Worm (Caenorhabditis elegans) whole organism, young adult: Measurements from ENCODE around the gene hsp-3.

ENCODE experiments used
- B0019.2 ChIP-seq: fragments of 200-800 bp; sonication (Bioruptor generic); conservative IDR thresholded peaks from 2 replicates; pipeline ENCODE4 v1.3.6; 2022; ENCODE audit warnings: missing genetic modification reagents, missing genetic modification characterization, missing compliant biosample characterization
- B0261.1 ChIP-seq: sonication (generic microtip); optimal IDR thresholded peaks from 2 replicates; lab custom pipeline; 2016; ENCODE audit warnings: mild to moderate bottlenecking, missing genetic modification characterization, moderate library complexity, missing compliant biosample characterization
- C06A6.2 ChIP-seq: fragments of 200-800 bp; sonication (Bioruptor generic); conservative IDR thresholded peaks from 2 replicates; pipeline ENCODE4 v1.3.6; 2022; ENCODE audit warnings: missing genetic modification characterization, missing compliant biosample characterization
- D2030.7 ChIP-seq: fragments of 200-800 bp; sonication (Bioruptor generic); IDR thresholded peaks from 2 replicates; pipeline ENCODE4 v1.3.6; 2022; ENCODE audit warnings: missing genetic modification reagents, missing genetic modification characterization, missing compliant biosample characterization
- F23B12.7 ChIP-seq: sonication (generic microtip); optimal IDR thresholded peaks from 2 replicates; lab custom pipeline; 2017; ENCODE audit warnings: missing genetic modification characterization, mild to moderate bottlenecking, missing compliant biosample characterization, antibody characterized with exemption, moderate library complexity; ENCODE audit not compliant: insufficient read depth
- F39B2.1 ChIP-seq: fragments of 200-800 bp; sonication (Bioruptor generic); IDR thresholded peaks from 2 replicates; pipeline ENCODE4 v1.3.6; 2022; ENCODE audit warnings: missing genetic modification reagents, missing genetic modification characterization, missing compliant biosample characterization
- F49E8.2 ChIP-seq: sonication (generic microtip); optimal IDR thresholded peaks from 3 replicates; lab custom pipeline; 2017; ENCODE audit warnings: missing genetic modification characterization, mild to moderate bottlenecking, missing compliant biosample characterization, antibody characterized with exemption, moderate library complexity; ENCODE audit not compliant: insufficient read depth
- F55B11.4 ChIP-seq: sonication (generic microtip); optimal IDR thresholded peaks from 2 replicates; lab custom pipeline; 2016; ENCODE audit warnings: missing compliant biosample characterization, missing genetic modification characterization, borderline replicate concordance; ENCODE audit not compliant: insufficient read depth
- F57A8.1 ChIP-seq: fragments of 200-800 bp; sonication (Bioruptor generic); optimal IDR thresholded peaks from 2 replicates; lab custom pipeline; 2018; ENCODE audit warnings: mild to moderate bottlenecking, missing genetic modification characterization, moderate library complexity, missing compliant biosample characterization
- F57C9.4 ChIP-seq: sonication (generic microtip); optimal IDR thresholded peaks from 2 replicates; lab custom pipeline; 2017; ENCODE audit warnings: mild to moderate bottlenecking, missing genetic modification characterization, missing compliant biosample characterization
- Y53F4B.3 ChIP-seq: fragments of 200-800 bp; sonication (Bioruptor generic); IDR thresholded peaks from 2 replicates; pipeline ENCODE4 v1.3.6; 2022; ENCODE audit warnings: missing genetic modification reagents, missing genetic modification characterization, missing compliant biosample characterization
- Y53G8AR.9 ChIP-seq: fragments of 200-800 bp; sonication (Bioruptor generic); conservative IDR thresholded peaks from 2 replicates; pipeline ENCODE4 v1.3.6; 2022; ENCODE audit warnings: missing genetic modification reagents, missing genetic modification characterization, missing compliant biosample characterization
- Y79H2A.3 ChIP-seq: fragments of 200-800 bp; sonication (Bioruptor generic); conservative IDR thresholded peaks from 2 replicates; pipeline ENCODE4 v1.3.6; 2022; ENCODE audit warnings: missing genetic modification reagents, missing genetic modification characterization, missing compliant biosample characterization
- attf-3 ChIP-seq: fragments of 200-800 bp; sonication (Bioruptor generic); conservative IDR thresholded peaks from 2 replicates; pipeline ENCODE4 v1.3.6; 2022; ENCODE audit warnings: missing genetic modification reagents, missing genetic modification characterization, missing compliant biosample characterization
- attf-5 ChIP-seq: fragments of 200-800 bp; sonication (Bioruptor generic); optimal IDR thresholded peaks from 2 replicates; lab custom pipeline; 2018; ENCODE audit warnings: mild to moderate bottlenecking, missing genetic modification characterization, missing compliant biosample characterization
- bed-1 ChIP-seq: fragments of 200-800 bp; sonication (Bioruptor generic); IDR thresholded peaks from 2 replicates; pipeline ENCODE4 v1.3.6; 2022; ENCODE audit warnings: missing genetic modification reagents, missing genetic modification characterization, missing compliant biosample characterization
- bed-2 ChIP-seq: fragments of 200-800 bp; sonication (Bioruptor generic); IDR thresholded peaks from 2 replicates; pipeline ENCODE4 v1.3.6; 2022; ENCODE audit warnings: missing genetic modification reagents, missing genetic modification characterization, missing compliant biosample characterization
- ccch-3 ChIP-seq: fragments of 200-800 bp; sonication (Bioruptor generic); optimal IDR thresholded peaks from 2 replicates; lab custom pipeline; 2018; ENCODE audit warnings: mild to moderate bottlenecking, missing genetic modification characterization, missing compliant biosample characterization
- dpff-1 ChIP-seq: sonication (generic microtip); optimal IDR thresholded peaks from 2 replicates; lab custom pipeline; 2017; ENCODE audit warnings: mild to moderate bottlenecking, missing genetic modification characterization, missing compliant biosample characterization
- egl-44 ChIP-seq: fragments of 200-800 bp; sonication (Bioruptor generic); IDR thresholded peaks from 2 replicates; pipeline ENCODE4 v1.3.6; 2022; ENCODE audit warnings: missing genetic modification reagents, missing genetic modification characterization, missing compliant biosample characterization
- egrh-3 ChIP-seq: fragments of 200-800 bp; sonication (Bioruptor generic); IDR thresholded peaks from 2 replicates; pipeline ENCODE4 v1.3.6; 2022; ENCODE audit warnings: missing genetic modification reagents, missing genetic modification characterization, missing compliant biosample characterization
- hsf-1 ChIP-seq: fragments of 200-800 bp; sonication (Bioruptor generic); IDR thresholded peaks from 2 replicates; pipeline ENCODE4 v1.3.6; 2022; ENCODE audit warnings: missing genetic modification reagents, missing genetic modification characterization, missing compliant biosample characterization
- let-526 ChIP-seq: fragments of 200-800 bp; sonication (Bioruptor generic); IDR thresholded peaks from 2 replicates; pipeline ENCODE4 v1.3.6; 2022; ENCODE audit warnings: missing genetic modification reagents, missing genetic modification characterization, missing compliant biosample characterization
- let-607 ChIP-seq, 2 experiments: fragments of 200-800 bp in 1 of 2; sonication (Bioruptor generic) in 1 of 2; sonication (generic microtip) in 1 of 2; optimal IDR thresholded peaks; 2 replicates each; lab custom pipeline; 2016 to 2018; ENCODE audit warnings: mild to moderate bottlenecking in 2 of 2, missing compliant biosample characterization in 2 of 2, missing genetic modification characterization in 2 of 2, moderate library complexity in 2 of 2, missing genotype in 1 of 2
- lin-40 ChIP-seq: sonication (generic microtip); optimal IDR thresholded peaks from 2 replicates; lab custom pipeline; 2016; ENCODE audit warnings: missing genetic modification characterization, mild to moderate bottlenecking, missing compliant biosample characterization, missing genotype, missing genetic modification reagents
- lir-1 ChIP-seq: fragments of 200-800 bp; sonication (Bioruptor generic); conservative IDR thresholded peaks from 2 replicates; pipeline ENCODE4 v1.3.6; 2022; ENCODE audit warnings: missing genetic modification reagents, missing genetic modification characterization, missing compliant biosample characterization
- mcd-1 ChIP-seq: fragments of 200-800 bp; sonication (Bioruptor generic); IDR thresholded peaks from 2 replicates; pipeline ENCODE4 v1.3.6; 2022; ENCODE audit warnings: missing genetic modification reagents, missing genetic modification characterization, missing compliant biosample characterization
- nfyb-1 ChIP-seq: fragments of 200-800 bp; sonication (Bioruptor generic); IDR thresholded peaks from 2 replicates; pipeline ENCODE4 v1.3.6; 2022; ENCODE audit warnings: missing genetic modification reagents, missing genetic modification characterization, missing compliant biosample characterization
- nhr-120 ChIP-seq: fragments of 200-800 bp; sonication (Bioruptor generic); IDR thresholded peaks from 2 replicates; pipeline ENCODE4 v1.3.6; 2022; ENCODE audit warnings: missing genetic modification characterization, missing compliant biosample characterization
- rcor-1 ChIP-seq: fragments of 200-800 bp; sonication (Bioruptor generic); IDR thresholded peaks from 2 replicates; pipeline ENCODE4 v1.3.6; 2022; ENCODE audit warnings: missing genetic modification reagents, missing genetic modification characterization, missing compliant biosample characterization
- rec-8 ChIP-seq, 2 experiments: sonication (generic microtip); optimal IDR thresholded peaks; 2 replicates each; lab custom pipeline; 2016; ENCODE audit warnings: mild to moderate bottlenecking in 2 of 2, missing genetic modification characterization in 2 of 2, missing genetic modification reagents in 2 of 2, missing genotype in 2 of 2, missing biosample characterization in 1 of 2, missing compliant biosample characterization in 1 of 2, moderate library complexity in 1 of 2
- snpc-1.1 ChIP-seq: sonication (generic microtip); optimal IDR thresholded peaks from 2 replicates; lab custom pipeline; 2017; ENCODE audit warnings: missing genetic modification characterization, mild to moderate bottlenecking, missing compliant biosample characterization, antibody characterized with exemption, moderate library complexity, missing genotype, missing genetic modification reagents; ENCODE audit not compliant: insufficient read depth
- sptf-2 ChIP-seq: fragments of 200-800 bp; sonication (Bioruptor generic); optimal IDR thresholded peaks from 2 replicates; lab custom pipeline; 2018; ENCODE audit warnings: mild to moderate bottlenecking, missing genetic modification characterization, missing compliant biosample characterization
- tlf-1 ChIP-seq: fragments of 200-800 bp; sonication (Bioruptor generic); optimal IDR thresholded peaks from 2 replicates; lab custom pipeline; 2018; ENCODE audit warnings: mild to moderate bottlenecking, missing genetic modification characterization, missing compliant biosample characterization
- zfh-2 ChIP-seq: fragments of 200-800 bp; sonication (Bioruptor generic); conservative IDR thresholded peaks from 2 replicates; pipeline ENCODE4 v1.3.6; 2022; ENCODE audit warnings: missing genetic modification reagents, missing genetic modification characterization, missing compliant biosample characterization
- ztf-18 ChIP-seq: sonication (generic microtip); optimal IDR thresholded peaks from 2 replicates; lab custom pipeline; 2016; ENCODE audit warnings: missing genotype, mild to moderate bottlenecking, missing genetic modification characterization, missing compliant biosample characterization
- ztf-3 ChIP-seq: fragments of 200-800 bp; sonication (Bioruptor generic); optimal IDR thresholded peaks from 2 replicates; lab custom pipeline; 2018; ENCODE audit warnings: mild to moderate bottlenecking, missing genetic modification characterization, missing compliant biosample characterization

hsp-3 gene

ce11 chrX:6084439-6084838 lies 7.5 kb downstream of the hsp-3 start, which contains the start of gene C45B2.2:
Gene C45B2.2, plus strand, starts transcription at chrX:6084739.
- TF ChIP-seq tlf-1 (GFP tag; lab: Kevin White, UChicago) (no peak), D2030.7 (GFP tag; lab: Robert Waterston, UW) (no peak), nhr-120 (GFP tag; lab: Robert Waterston, UW) (no peak), Y53F4B.3 (GFP tag; lab: Robert Waterston, UW) (no peak), C06A6.2 (GFP tag; lab: Robert Waterston, UW) (no peak), F55B11.4 (tag; lab: Kevin White, UChicago) (no peak), mcd-1 (GFP tag; lab: Robert Waterston, UW) (no peak), Y53G8AR.9 (no peak), F39B2.1 (GFP tag; lab: Robert Waterston, UW) (no peak), bed-2 (GFP tag; lab: Robert Waterston, UW) (no peak), snpc-1.1 (tag; lab: Kevin White, UChicago) (no peak), bed-1 (GFP tag; lab: Robert Waterston, UW) (no peak), ztf-18 (tag; lab: Kevin White, UChicago) (no peak), ztf-3 (no peak), B0261.1 (tag; lab: Kevin White, UChicago) (no peak), nfyb-1 (no peak), ccch-3 (GFP tag; lab: Kevin White, UChicago) (no peak), lir-1 (GFP tag; lab: Robert Waterston, UW) (no peak), F49E8.2 (tag; lab: Kevin White, UChicago) (no peak)

ce11 chrX:6082660-6083059 lies 9.3 kb downstream of the hsp-3 start, which contains the start of gene C45B2.3:
Gene C45B2.3, plus strand, starts transcription at chrX:6082960.
- TF ChIP-seq rcor-1 (GFP tag; lab: Robert Waterston, UW) (no peak), tlf-1 (GFP tag; lab: Kevin White, UChicago) (no peak), attf-5 (GFP tag; lab: Kevin White, UChicago) (no peak)
- TF ChIP-seq, all 124 proteins: peak for 0

- TF ChIP-seq sptf-2, result no peak
- no peak for TF ChIP-seq egrh-3 (GFP tag; lab: Robert Waterston, UW)
- no peak for TF ChIP-seq dpff-1 (tag; lab: Kevin White, UChicago)
- no peak for TF ChIP-seq lin-40 (tag; lab: Kevin White, UChicago)
- TF ChIP-seq zfh-2 (GFP tag; lab: Robert Waterston, UW), result no peak
- no peak for TF ChIP-seq hsf-1
- no peak for TF ChIP-seq F23B12.7 (tag; lab: Kevin White, UChicago)
- no peak for TF ChIP-seq rec-8 (tag; optimal IDR thresholded peaks at IDR 0.05; lab: Kevin White, UChicago)
- no peak for TF ChIP-seq let-607 (tag; optimal IDR thresholded peaks at IDR 0.05; lab: Kevin White, UChicago)
- no peak for TF ChIP-seq B0019.2 (GFP tag; lab: Robert Waterston, UW)
- TF ChIP-seq Y79H2A.3 (GFP tag; lab: Robert Waterston, UW), result no peak
- no peak for TF ChIP-seq ztf-18 (tag; lab: Kevin White, UChicago)
- TF ChIP-seq F57A8.1 (GFP tag; lab: Kevin White, UChicago), result no peak
- TF ChIP-seq let-526 (GFP tag; lab: Robert Waterston, UW), result no peak
- TF ChIP-seq C06A6.2 (GFP tag; lab: Robert Waterston, UW), result no peak
- TF ChIP-seq rcor-1 (GFP tag; lab: Robert Waterston, UW), result no peak
- TF ChIP-seq attf-3 (GFP tag; lab: Robert Waterston, UW), result no peak
- no peak for TF ChIP-seq F57C9.4 (tag; lab: Kevin White, UChicago)
- TF ChIP-seq egl-44 (GFP tag; lab: Robert Waterston, UW), result no peak
Observed at ce11 chrX:6081793-6082192, 10.1 kb downstream of the hsp-3 start.
